Worm (Caenorhabditis elegans) whole organism, late embryonic: ENCODE measurements around the gene twk-24.

ENCODE experiments used
- C08G9.2 ChIP-seq: sonication (generic microtip); optimal IDR thresholded peaks from 2 replicates; lab custom pipeline; 2016; ENCODE audit warnings: mild to moderate bottlenecking, missing genetic modification characterization, moderate library complexity, missing compliant biosample characterization
- T23F11.4 ChIP-seq: fragments of 200-800 bp; sonication (Bioruptor generic); optimal IDR thresholded peaks from 2 replicates; lab custom pipeline; 2018; ENCODE audit warnings: mild to moderate bottlenecking, missing genetic modification characterization, missing compliant biosample characterization
- ama-1 ChIP-seq: fragments of 150-350 bp; optimal IDR thresholded peaks from 2 replicates; lab custom pipeline; 2014
- dve-1 ChIP-seq: sonication (generic microtip); optimal IDR thresholded peaks from 2 replicates; lab custom pipeline; 2017; ENCODE audit warnings: antibody characterized with exemption, mild to moderate bottlenecking, missing genetic modification characterization, missing compliant biosample characterization
- gmeb-2 ChIP-seq: sonication (generic microtip); optimal IDR thresholded peaks from 2 replicates; lab custom pipeline; 2016; ENCODE audit warnings: missing genetic modification characterization, inconsistent platforms, missing compliant biosample characterization
- nhr-11 ChIP-seq: fragments of 150-350 bp; optimal IDR thresholded peaks from 2 replicates; lab custom pipeline; 2014; ENCODE audit warnings: missing biosample characterization, missing genetic modification characterization
- pha-4 ChIP-seq: fragments of 150-350 bp; optimal IDR thresholded peaks from 2 replicates; lab custom pipeline; 2018; ENCODE audit warnings: missing biosample characterization, missing genetic modification reagents, missing genetic modification characterization
- syd-9 ChIP-seq: sonication (generic microtip); optimal IDR thresholded peaks from 2 replicates; lab custom pipeline; 2016; ENCODE audit warnings: mild to moderate bottlenecking, missing genetic modification characterization, moderate library complexity, missing compliant biosample characterization
- tbx-7 ChIP-seq: sonication (generic microtip); optimal IDR thresholded peaks from 2 replicates; lab custom pipeline; 2016; ENCODE audit warnings: missing genotype, missing genetic modification characterization, missing compliant biosample characterization
- ttx-3 ChIP-seq: sonication (generic microtip); optimal IDR thresholded peaks from 2 replicates; lab custom pipeline; 2016; ENCODE audit warnings: missing genetic modification reagents, missing genetic modification characterization, missing compliant biosample characterization
- unc-86 ChIP-seq: sonication (generic microtip); optimal IDR thresholded peaks from 2 replicates; lab custom pipeline; 2016; ENCODE audit warnings: missing genetic modification characterization, missing compliant biosample characterization

ce11 chrV:12245777-12246452 is 23.2 kb downstream of the twk-24 start:
- TF ChIP-seq tbx-7 (tag; lab: Kevin White, UChicago) = no peak
- TF ChIP-seq syd-9 (tag; lab: Kevin White, UChicago) = no peak
- TF ChIP-seq C08G9.2 = no peak
- TF ChIP-seq pha-4 (tag; lab: Kevin White, UChicago) = no peak
- TF ChIP-seq dve-1 = no peak
- TF ChIP-seq nhr-11 = no peak
- no peak for TF ChIP-seq ama-1 (lab: Kevin White, UChicago)
- no peak for TF ChIP-seq ttx-3
- TF ChIP-seq T23F11.4 = no peak
- no peak for TF ChIP-seq gmeb-2 (tag; lab: Kevin White, UChicago)
- TF ChIP-seq unc-86 = no peak
